Worm (Caenorhabditis elegans) whole organism, young adult: ENCODE data around the gene knl-3.

Source experiments
- B0019.2 ChIP-seq: fragments of 200-800 bp; sonication (Bioruptor generic); conservative IDR thresholded peaks from 2 replicates; pipeline ENCODE4 v1.3.6; 2022; ENCODE audit warnings: missing genetic modification reagents, missing genetic modification characterization, missing compliant biosample characterization
- B0035.1 ChIP-seq: sonication (generic microtip); optimal IDR thresholded peaks from 2 replicates; lab custom pipeline; 2016; ENCODE audit warnings: missing genetic modification characterization, mild to moderate bottlenecking, missing compliant biosample characterization, missing genotype, missing genetic modification reagents
- B0336.3 ChIP-seq: fragments of 200-800 bp; sonication (Bioruptor generic); IDR thresholded peaks from 2 replicates; pipeline ENCODE4 v1.3.6; 2022; ENCODE audit warnings: missing genetic modification characterization, missing compliant biosample characterization
- F22D6.2 ChIP-seq: sonication (generic microtip); optimal IDR thresholded peaks from 2 replicates; lab custom pipeline; 2016; ENCODE audit warnings: mild to moderate bottlenecking, missing genetic modification characterization, missing compliant biosample characterization
- F52B5.7 ChIP-seq: sonication (generic microtip); optimal IDR thresholded peaks from 2 replicates; lab custom pipeline; 2016; ENCODE audit warnings: mild to moderate bottlenecking, missing genetic modification characterization, missing compliant biosample characterization
- F57C9.4 ChIP-seq: sonication (generic microtip); optimal IDR thresholded peaks from 2 replicates; lab custom pipeline; 2017; ENCODE audit warnings: mild to moderate bottlenecking, missing genetic modification characterization, missing compliant biosample characterization
- Y56A3A.18 ChIP-seq: fragments of 200-800 bp; sonication (Bioruptor generic); IDR thresholded peaks from 2 replicates; pipeline ENCODE4 v1.3.6; 2022; ENCODE audit warnings: missing genetic modification reagents, missing genetic modification characterization, missing compliant biosample characterization
- Y95B8A.8 ChIP-seq: fragments of 200-800 bp; sonication (Bioruptor generic); IDR thresholded peaks from 2 replicates; pipeline ENCODE4 v1.3.6; 2022; ENCODE audit warnings: missing genetic modification reagents, missing genetic modification characterization, missing compliant biosample characterization
- ZK185.1 ChIP-seq: sonication (generic microtip); optimal IDR thresholded peaks from 2 replicates; lab custom pipeline; 2016; ENCODE audit warnings: mild to moderate bottlenecking, missing genetic modification characterization, missing compliant biosample characterization; ENCODE audit not compliant: poor library complexity, severe bottlenecking
- ama-1 ChIP-seq, 3 experiments: fragments of 150-350 bp in 1 of 3; sonication (generic microtip) in 2 of 3; optimal IDR thresholded peaks; 2 replicates each; lab custom pipeline; 2014 to 2018; ENCODE audit warnings: missing biosample characterization in 2 of 3, missing genetic modification characterization in 2 of 3, missing genetic modification reagents in 2 of 3
- aptf-2 ChIP-seq: fragments of 200-800 bp; sonication (Bioruptor generic); conservative IDR thresholded peaks from 2 replicates; pipeline ENCODE4 v1.3.6; 2022; ENCODE audit warnings: missing genetic modification reagents, missing genetic modification characterization, missing compliant biosample characterization
- atf-7 ChIP-seq: sonication (generic microtip); optimal IDR thresholded peaks from 2 replicates; lab custom pipeline; 2017; ENCODE audit warnings: mild to moderate bottlenecking, missing genetic modification characterization, missing compliant biosample characterization
- attf-5 ChIP-seq: fragments of 200-800 bp; sonication (Bioruptor generic); optimal IDR thresholded peaks from 2 replicates; lab custom pipeline; 2018; ENCODE audit warnings: mild to moderate bottlenecking, missing genetic modification characterization, missing compliant biosample characterization
- attf-6 ChIP-seq: fragments of 200-800 bp; sonication (Bioruptor generic); IDR thresholded peaks from 2 replicates; pipeline ENCODE4 v1.3.6; 2022; ENCODE audit warnings: missing genetic modification reagents, missing genetic modification characterization, missing compliant biosample characterization
- bed-2 ChIP-seq: fragments of 200-800 bp; sonication (Bioruptor generic); IDR thresholded peaks from 2 replicates; pipeline ENCODE4 v1.3.6; 2022; ENCODE audit warnings: missing genetic modification reagents, missing genetic modification characterization, missing compliant biosample characterization
- cebp-1 ChIP-seq, 2 experiments: fragments of 200-800 bp in 1 of 2; sonication (Bioruptor generic) in 1 of 2; sonication (generic microtip) in 1 of 2; IDR thresholded peaks in 1 of 2; optimal IDR thresholded peaks in 1 of 2; 2 replicates each; pipeline versions ENCODE4 v1.3.6 to Lab custom; 2017 to 2022; ENCODE audit warnings: missing compliant biosample characterization in 2 of 2, missing genetic modification characterization in 2 of 2, mild to moderate bottlenecking in 1 of 2, missing genetic modification reagents in 1 of 2, moderate library complexity in 1 of 2
- ceh-100 ChIP-seq: fragments of 200-800 bp; sonication (Bioruptor generic); IDR thresholded peaks from 2 replicates; pipeline ENCODE4 v1.3.6; 2022; ENCODE audit warnings: missing genetic modification reagents, missing genetic modification characterization, missing compliant biosample characterization
- ceh-58 ChIP-seq: fragments of 200-800 bp; sonication (Bioruptor generic); IDR thresholded peaks from 2 replicates; pipeline ENCODE4 v1.3.6; 2022; ENCODE audit warnings: missing genetic modification characterization, missing compliant biosample characterization
- ceh-91 ChIP-seq: fragments of 200-800 bp; sonication (Bioruptor generic); IDR thresholded peaks from 2 replicates; pipeline ENCODE4 v1.3.6; 2022; ENCODE audit warnings: missing genetic modification reagents, missing genetic modification characterization, missing compliant biosample characterization
- dox-1 ChIP-seq: fragments of 200-800 bp; sonication (Bioruptor generic); IDR thresholded peaks from 2 replicates; pipeline ENCODE4 v1.3.6; 2022; ENCODE audit warnings: missing genetic modification reagents, missing genetic modification characterization, missing compliant biosample characterization
- dpl-1 ChIP-seq: fragments of 150-350 bp; optimal IDR thresholded peaks from 2 replicates; lab custom pipeline; 2014; ENCODE audit warnings: missing biosample characterization, missing genetic modification reagents, missing genetic modification characterization
- egl-44 ChIP-seq: fragments of 200-800 bp; sonication (Bioruptor generic); IDR thresholded peaks from 2 replicates; pipeline ENCODE4 v1.3.6; 2022; ENCODE audit warnings: missing genetic modification reagents, missing genetic modification characterization, missing compliant biosample characterization
- egrh-3 ChIP-seq: fragments of 200-800 bp; sonication (Bioruptor generic); IDR thresholded peaks from 2 replicates; pipeline ENCODE4 v1.3.6; 2022; ENCODE audit warnings: missing genetic modification reagents, missing genetic modification characterization, missing compliant biosample characterization
- ekl-4 ChIP-seq: fragments of 200-800 bp; sonication (Bioruptor generic); IDR thresholded peaks from 2 replicates; pipeline ENCODE4 v1.3.6; 2022; ENCODE audit warnings: missing genetic modification reagents, missing genetic modification characterization, missing compliant biosample characterization
- fkh-3 ChIP-seq: sonication (generic microtip); optimal IDR thresholded peaks from 2 replicates; lab custom pipeline; 2016; ENCODE audit warnings: mild to moderate bottlenecking, missing genetic modification characterization, missing compliant biosample characterization
- hlh-12 ChIP-seq: sonication (generic microtip); optimal IDR thresholded peaks from 2 replicates; lab custom pipeline; 2016; ENCODE audit warnings: missing genetic modification characterization, missing compliant biosample characterization
- hlh-26 ChIP-seq: fragments of 200-800 bp; sonication (Bioruptor generic); conservative IDR thresholded peaks from 2 replicates; pipeline ENCODE4 v1.3.6; 2022; ENCODE audit warnings: missing genetic modification reagents, missing genetic modification characterization, missing compliant biosample characterization
- let-526 ChIP-seq: fragments of 200-800 bp; sonication (Bioruptor generic); IDR thresholded peaks from 2 replicates; pipeline ENCODE4 v1.3.6; 2022; ENCODE audit warnings: missing genetic modification reagents, missing genetic modification characterization, missing compliant biosample characterization
- lir-1 ChIP-seq: fragments of 200-800 bp; sonication (Bioruptor generic); conservative IDR thresholded peaks from 2 replicates; pipeline ENCODE4 v1.3.6; 2022; ENCODE audit warnings: missing genetic modification reagents, missing genetic modification characterization, missing compliant biosample characterization
- madf-10 ChIP-seq: sonication (generic microtip); optimal IDR thresholded peaks from 2 replicates; lab custom pipeline; 2016; ENCODE audit warnings: mild to moderate bottlenecking, missing genetic modification characterization, missing compliant biosample characterization
- mcd-1 ChIP-seq: fragments of 200-800 bp; sonication (Bioruptor generic); IDR thresholded peaks from 2 replicates; pipeline ENCODE4 v1.3.6; 2022; ENCODE audit warnings: missing genetic modification reagents, missing genetic modification characterization, missing compliant biosample characterization
- mel-28 ChIP-seq: sonication (generic microtip); optimal IDR thresholded peaks from 2 replicates; lab custom pipeline; 2016; ENCODE audit warnings: borderline replicate concordance, mild to moderate bottlenecking, missing genetic modification characterization, missing compliant biosample characterization
- mes-4 ChIP-seq: sonication (generic microtip); optimal IDR thresholded peaks from 2 replicates; lab custom pipeline; 2016; ENCODE audit warnings: missing genotype, missing genetic modification characterization, missing compliant biosample characterization
- nfya-2 ChIP-seq: fragments of 200-800 bp; sonication (Bioruptor generic); IDR thresholded peaks from 2 replicates; pipeline ENCODE4 v1.3.6; 2022; ENCODE audit warnings: missing genetic modification reagents, missing genetic modification characterization, missing compliant biosample characterization
- nfyb-1 ChIP-seq: fragments of 200-800 bp; sonication (Bioruptor generic); IDR thresholded peaks from 2 replicates; pipeline ENCODE4 v1.3.6; 2022; ENCODE audit warnings: missing genetic modification reagents, missing genetic modification characterization, missing compliant biosample characterization
- nhr-120 ChIP-seq: fragments of 200-800 bp; sonication (Bioruptor generic); IDR thresholded peaks from 2 replicates; pipeline ENCODE4 v1.3.6; 2022; ENCODE audit warnings: missing genetic modification characterization, missing compliant biosample characterization
- nhr-90 ChIP-seq: sonication (generic microtip); optimal IDR thresholded peaks from 2 replicates; lab custom pipeline; 2016; ENCODE audit warnings: missing genotype, mild to moderate bottlenecking, missing genetic modification characterization, missing compliant biosample characterization
- pbrm-1 ChIP-seq: fragments of 200-800 bp; sonication (Bioruptor generic); IDR thresholded peaks from 2 replicates; pipeline ENCODE4 v1.3.6; 2022; ENCODE audit warnings: missing genetic modification reagents, missing genetic modification characterization, missing compliant biosample characterization
- rcor-1 ChIP-seq: fragments of 200-800 bp; sonication (Bioruptor generic); IDR thresholded peaks from 2 replicates; pipeline ENCODE4 v1.3.6; 2022; ENCODE audit warnings: missing genetic modification reagents, missing genetic modification characterization, missing compliant biosample characterization
- rec-8 ChIP-seq, 2 experiments: sonication (generic microtip); optimal IDR thresholded peaks; 2 replicates each; lab custom pipeline; 2016; ENCODE audit warnings: mild to moderate bottlenecking in 2 of 2, missing genetic modification characterization in 2 of 2, missing genetic modification reagents in 2 of 2, missing genotype in 2 of 2, missing biosample characterization in 1 of 2, missing compliant biosample characterization in 1 of 2, moderate library complexity in 1 of 2
- sea-2 ChIP-seq: fragments of 200-800 bp; sonication (Bioruptor generic); IDR thresholded peaks from 2 replicates; pipeline ENCODE4 v1.3.6; 2022; ENCODE audit warnings: missing genetic modification characterization, missing compliant biosample characterization
- sptf-2 ChIP-seq: fragments of 200-800 bp; sonication (Bioruptor generic); optimal IDR thresholded peaks from 2 replicates; lab custom pipeline; 2018; ENCODE audit warnings: mild to moderate bottlenecking, missing genetic modification characterization, missing compliant biosample characterization
- tbx-9 ChIP-seq: sonication (generic microtip); optimal IDR thresholded peaks from 2 replicates; lab custom pipeline; 2016; ENCODE audit warnings: borderline replicate concordance, missing genetic modification characterization, inconsistent platforms, missing compliant biosample characterization
- unc-130 ChIP-seq: sonication (generic microtip); optimal IDR thresholded peaks from 2 replicates; lab custom pipeline; 2016; ENCODE audit warnings: missing genetic modification reagents, missing genetic modification characterization, missing compliant biosample characterization
- zfh-2 ChIP-seq: fragments of 200-800 bp; sonication (Bioruptor generic); conservative IDR thresholded peaks from 2 replicates; pipeline ENCODE4 v1.3.6; 2022; ENCODE audit warnings: missing genetic modification reagents, missing genetic modification characterization, missing compliant biosample characterization
- ztf-26 ChIP-seq: sonication (generic microtip); optimal IDR thresholded peaks from 2 replicates; lab custom pipeline; 2017; ENCODE audit warnings: missing genetic modification characterization, missing compliant biosample characterization
- ztf-28 ChIP-seq: fragments of 200-800 bp; sonication (Bioruptor generic); IDR thresholded peaks from 2 replicates; pipeline ENCODE4 v1.3.6; 2022; ENCODE audit warnings: missing genetic modification reagents, missing genetic modification characterization, missing compliant biosample characterization

Gene knl-3

DNA sequence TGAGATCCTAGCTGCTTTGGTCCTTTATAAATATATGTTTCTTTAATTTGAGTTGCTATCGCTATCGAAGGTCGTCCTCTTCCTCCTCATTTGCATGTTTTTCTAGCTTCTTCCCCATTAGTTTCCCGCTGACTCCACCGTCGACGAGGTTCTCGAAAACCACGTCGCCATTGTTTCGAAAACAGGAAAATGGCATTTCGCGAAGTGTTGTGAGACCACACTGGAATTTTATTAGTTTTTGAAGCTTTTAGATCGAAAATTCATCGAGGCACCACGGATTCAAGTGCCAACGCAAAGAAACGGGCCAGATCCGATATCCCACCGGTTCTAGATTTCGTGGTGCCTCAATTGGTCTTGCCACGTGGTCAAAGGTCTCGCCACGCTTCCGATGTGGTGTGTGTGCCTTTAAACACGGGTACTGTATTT is 1.5 kb downstream of the knl-3 start (continued):
- TF ChIP-seq ztf-28 (GFP tag; lab: Robert Waterston, UW) (peak; percentile 79; the same call in 1 of the 2 replicates), ceh-100 (GFP tag; lab: Robert Waterston, UW) (peak; percentile 88), pbrm-1 (GFP tag; lab: Robert Waterston, UW) (no peak), nhr-90 (tag; lab: Kevin White, UChicago) (no peak), ztf-26 (tag; lab: Kevin White, UChicago) (no peak), cebp-1 (GFP tag; IDR thresholded peaks at IDR 0.05; lab: Robert Waterston, UW) (no peak), cebp-1 (tag; optimal IDR thresholded peaks at IDR 0.05; lab: Kevin White, UChicago) (no peak), attf-6 (GFP tag; lab: Robert Waterston, UW) (peak; percentile 34; the same call in 1 of the 2 replicates), nhr-120 (no peak), F52B5.7 (tag; lab: Kevin White, UChicago) (no peak), egrh-3 (GFP tag; lab: Robert Waterston, UW) (no peak), mcd-1 (GFP tag; lab: Robert Waterston, UW) (peak; percentile 25; the same call in 1 of the 2 replicates), ceh-91 (peak; percentile 78), Y56A3A.18 (no peak; the same call in 1 of the 2 replicates), hlh-12 (tag; lab: Kevin White, UChicago) (no peak), tbx-9 (tag; lab: Kevin White, UChicago) (no peak), ama-1 (optimal IDR thresholded peaks at IDR 0.05; lab: Kevin White, UChicago) (no peak), ama-1 (GFP tag; optimal IDR thresholded peaks at IDR 0.05; lab: Kevin White, UChicago) (no peak), dpl-1 (GFP tag; lab: Kevin White, UChicago) (peak; percentile 27), Y95B8A.8 (GFP tag; lab: Robert Waterston, UW) (0 out of 2 replicates have a peak, but pooled peaks have one; percentile 52), bed-2 (GFP tag; lab: Robert Waterston, UW) (no peak), nfyb-1 (GFP tag; lab: Robert Waterston, UW) (no peak), sea-2 (GFP tag; lab: Robert Waterston, UW) (no peak), let-526 (GFP tag; lab: Robert Waterston, UW) (no peak), hlh-26 (GFP tag; lab: Robert Waterston, UW) (no peak), unc-130 (peak; percentile 39), ZK185.1 (tag; lab: Kevin White, UChicago) (no peak), lir-1 (GFP tag; lab: Robert Waterston, UW) (no peak), B0019.2 (GFP tag; lab: Robert Waterston, UW) (peak; percentile 48; the same call in 1 of the 2 replicates), mes-4 (no peak), rcor-1 (GFP tag; lab: Robert Waterston, UW) (no peak)

DNA sequence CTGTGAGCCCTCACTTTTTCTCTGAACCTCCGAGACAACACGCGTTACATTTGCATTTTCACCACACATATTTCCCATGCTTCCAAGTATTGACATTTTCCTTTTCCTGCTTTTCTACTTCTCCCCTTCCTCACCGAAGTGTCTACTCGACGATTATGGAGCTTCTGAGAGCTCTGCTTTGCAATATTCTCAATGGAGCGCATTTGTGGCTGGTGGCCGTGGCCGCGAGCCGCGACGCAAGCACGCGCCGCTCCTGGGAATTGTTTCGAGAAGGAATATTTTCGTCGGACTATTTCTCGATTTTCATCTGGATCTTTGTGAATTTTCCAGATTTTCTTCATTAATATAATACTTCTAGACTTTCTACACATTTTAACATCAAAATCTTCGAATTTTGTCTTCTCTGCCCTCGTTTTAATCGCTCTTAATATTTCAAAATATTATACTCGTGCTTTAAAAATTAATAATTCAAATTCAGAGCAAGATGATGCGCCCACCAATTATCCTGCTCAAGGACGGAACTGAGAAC is 2.8 kb downstream of the knl-3 start, which contains the start of the genes T10B5.4 and cct-7:
Gene T10B5.4 (minus strand): TSS at position 40 of the 529 bp plus-strand sequence.
Gene cct-7 (plus strand): TSS at position 479 of the 529 bp plus-strand sequence.
- TF ChIP-seq B0336.3 (peak; percentile 86), madf-10 (tag; lab: Kevin White, UChicago) (peak; percentile 59), F57C9.4 (tag; lab: Kevin White, UChicago) (no peak), atf-7 (peak; percentile 18), rec-8 (tag; optimal IDR thresholded peaks at IDR 0.05; lab: Kevin White, UChicago) (no peak), ekl-4 (GFP tag; lab: Robert Waterston, UW) (peak; percentile 79), F52B5.7 (tag; lab: Kevin White, UChicago) (no peak), zfh-2 (GFP tag; lab: Robert Waterston, UW) (peak; percentile 93), nhr-120 (no peak), ceh-58 (no peak), mes-4 (no peak), nfya-2 (GFP tag; lab: Robert Waterston, UW) (no peak), fkh-3 (tag; lab: Kevin White, UChicago) (no peak), aptf-2 (peak; percentile 85), B0035.1 (tag; lab: Kevin White, UChicago) (peak; percentile 55), mel-28 (tag; lab: Kevin White, UChicago) (no peak), F22D6.2 (tag; lab: Kevin White, UChicago) (no peak), unc-130 (peak; percentile 80), sptf-2 (GFP tag; lab: Kevin White, UChicago) (peak; percentile 33), egl-44 (peak; percentile 68; the same call in 1 of the 2 replicates), dox-1 (GFP tag; lab: Robert Waterston, UW) (peak; percentile 96), attf-5 (GFP tag; lab: Kevin White, UChicago) (peak; percentile 98)
